Fruit fly (Drosophila melanogaster) whole organism: ENCODE results near the gene CG13654.

Experiments
- pan ChIP-seq: fragments of >200 bp; optimal IDR thresholded peaks from 2 replicates; lab custom pipeline; 2017
- psq ChIP-seq: fragments of >200 bp; optimal IDR thresholded peaks from 2 replicates; lab custom pipeline; 2017

DNA sequence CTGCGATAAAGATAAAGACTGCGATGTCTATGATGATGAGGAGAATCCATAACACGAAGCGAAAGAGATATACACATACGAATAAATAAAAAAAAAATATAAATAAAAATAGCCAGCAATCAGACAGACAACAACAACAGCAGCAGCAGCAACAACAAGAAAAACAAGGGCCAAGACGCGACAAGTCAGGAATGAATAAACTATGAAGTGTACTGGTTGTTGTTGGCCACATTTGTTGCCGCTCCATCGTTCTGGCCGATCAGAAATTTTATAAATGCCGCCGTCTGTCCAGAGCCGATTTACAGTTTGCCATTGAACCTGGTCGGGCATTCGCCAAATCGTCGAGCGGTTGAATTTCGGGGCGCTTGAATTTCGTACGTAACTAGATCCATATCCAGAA, 37.7 kb downstream of the CG13654 start, which contains the start of gene Jhbp7:
- TF ChIP-seq psq (lab: Kevin White, UChicago) (no peak), pan (no peak)
